Worm (Caenorhabditis elegans) whole organism, L1 larva: ENCODE results near the gene wrt-7.

Source experiments
- C16A3.4 ChIP-seq: fragments of 150-350 bp; optimal IDR thresholded peaks from 2 replicates; lab custom pipeline; 2014; ENCODE audit warnings: missing biosample characterization, missing genetic modification characterization
- C34B4.2 ChIP-seq: sonication (generic microtip); optimal IDR thresholded peaks from 2 replicates; lab custom pipeline; 2017; ENCODE audit warnings: mild to moderate bottlenecking, missing genetic modification characterization, missing compliant biosample characterization
- ama-1 ChIP-seq: fragments of 150-350 bp; optimal IDR thresholded peaks from 2 replicates; lab custom pipeline; 2014
- blmp-1 ChIP-seq: fragments of 150-350 bp; optimal IDR thresholded peaks from 2 replicates; lab custom pipeline; 2014; ENCODE audit warnings: missing biosample characterization, missing genetic modification characterization
- ceh-63 ChIP-seq: fragments of 200-800 bp; sonication (Bioruptor generic); optimal IDR thresholded peaks from 2 replicates; lab custom pipeline; 2018; ENCODE audit warnings: mild to moderate bottlenecking, missing genetic modification characterization, missing compliant biosample characterization
- ceh-8 ChIP-seq: fragments of 200-800 bp; sonication (Bioruptor generic); optimal IDR thresholded peaks from 2 replicates; lab custom pipeline; 2018; ENCODE audit warnings: mild to moderate bottlenecking, missing genetic modification characterization, moderate library complexity, missing compliant biosample characterization
- ceh-90 ChIP-seq: sonication (generic microtip); optimal IDR thresholded peaks from 2 replicates; lab custom pipeline; 2016; ENCODE audit warnings: missing genetic modification characterization, missing compliant biosample characterization
- ces-1 ChIP-seq: fragments of 150-350 bp; optimal IDR thresholded peaks from 2 replicates; lab custom pipeline; 2014; ENCODE audit warnings: missing biosample characterization, missing genetic modification reagents, missing genetic modification characterization
- efl-1 ChIP-seq, 4 experiments: fragments of 150-350 bp; optimal IDR thresholded peaks in 3 of 4; peaks in 1 of 4; 1 replicate in 1 of 4; 2 replicates in 3 of 4; lab custom pipeline; 2014; ENCODE audit warnings: missing biosample characterization in 2 of 4, missing genetic modification characterization in 2 of 4, missing genetic modification reagents in 2 of 4
- elt-3 ChIP-seq, 6 experiments: fragments of 150-350 bp in 1 of 6; sonication (generic microtip); optimal IDR thresholded peaks; 2 replicates each; lab custom pipeline; 2017 to 2018; ENCODE audit warnings: missing biosample characterization in 6 of 6, missing genetic modification characterization in 6 of 6, inconsistent platforms in 1 of 6
- fkh-10 ChIP-seq: sonication (generic microtip); optimal IDR thresholded peaks from 2 replicates; lab custom pipeline; 2017; ENCODE audit warnings: missing biosample characterization, missing genetic modification reagents, missing genetic modification characterization
- fkh-4 ChIP-seq: sonication (generic microtip); optimal IDR thresholded peaks from 2 replicates; lab custom pipeline; 2016; ENCODE audit warnings: missing compliant biosample characterization, missing genetic modification characterization, borderline replicate concordance
- fkh-8 ChIP-seq: sonication (generic microtip); optimal IDR thresholded peaks from 2 replicates; lab custom pipeline; 2016; ENCODE audit warnings: mild to moderate bottlenecking, missing genetic modification characterization, missing compliant biosample characterization
- hlh-17 ChIP-seq: fragments of 200-800 bp; sonication (Bioruptor generic); optimal IDR thresholded peaks from 2 replicates; lab custom pipeline; 2018; ENCODE audit warnings: missing genetic modification characterization, mild to moderate bottlenecking, missing compliant biosample characterization, moderate library complexity, borderline replicate concordance
- jun-1 ChIP-seq: fragments of 150-350 bp; optimal IDR thresholded peaks from 2 replicates; lab custom pipeline; 2014; ENCODE audit warnings: missing biosample characterization, missing genetic modification reagents, missing genetic modification characterization
- lin-15B ChIP-seq: fragments of 150-350 bp; sonication (generic microtip); optimal IDR thresholded peaks from 3 replicates; lab custom pipeline; 2014; ENCODE audit warnings: missing biosample characterization, missing genetic modification characterization
- lin-35 ChIP-seq, 2 experiments: fragments of 150-350 bp; optimal IDR thresholded peaks; 2 replicates each; lab custom pipeline; 2014; ENCODE audit warnings: missing biosample characterization in 2 of 2, missing genetic modification characterization in 2 of 2, missing genetic modification reagents in 2 of 2
- lir-3 ChIP-seq: sonication (generic microtip); optimal IDR thresholded peaks from 2 replicates; lab custom pipeline; 2016; ENCODE audit warnings: mild to moderate bottlenecking, missing genetic modification characterization, moderate library complexity, missing compliant biosample characterization; ENCODE audit not compliant: poor library complexity
- lsy-2 ChIP-seq, 2 experiments: fragments of 150-350 bp; optimal IDR thresholded peaks; 2 replicates each; lab custom pipeline; 2014; ENCODE audit warnings: missing biosample characterization in 2 of 2, missing genetic modification characterization in 2 of 2
- mab-9 ChIP-seq: fragments of 200-800 bp; sonication (Bioruptor generic); IDR thresholded peaks from 2 replicates; pipeline ENCODE4 v1.3.6; 2022; ENCODE audit warnings: missing genetic modification reagents, missing genetic modification characterization, missing compliant biosample characterization
- mdl-1 ChIP-seq, 2 experiments: fragments of 150-350 bp; optimal IDR thresholded peaks; 2 replicates each; lab custom pipeline; 2014 to 2017; ENCODE audit warnings: missing biosample characterization in 2 of 2, missing genetic modification characterization in 2 of 2, inconsistent platforms in 1 of 2
- nhr-11 ChIP-seq: fragments of 150-350 bp; optimal IDR thresholded peaks from 2 replicates; lab custom pipeline; 2014; ENCODE audit warnings: missing biosample characterization, missing genetic modification characterization
- nhr-12 ChIP-seq: sonication (generic microtip); optimal IDR thresholded peaks from 2 replicates; lab custom pipeline; 2017; ENCODE audit warnings: missing biosample characterization, missing genetic modification characterization
- nhr-20 ChIP-seq: sonication (generic microtip); optimal IDR thresholded peaks from 2 replicates; lab custom pipeline; 2016; ENCODE audit warnings: mild to moderate bottlenecking, missing genetic modification characterization, missing compliant biosample characterization
- nhr-237 ChIP-seq: fragments of 150-350 bp; optimal IDR thresholded peaks from 2 replicates; lab custom pipeline; 2014; ENCODE audit warnings: missing biosample characterization, missing genetic modification characterization
- nhr-47 ChIP-seq: sonication (generic microtip); optimal IDR thresholded peaks from 2 replicates; lab custom pipeline; 2016; ENCODE audit warnings: mild to moderate bottlenecking, missing genetic modification characterization, moderate library complexity, missing compliant biosample characterization
- nhr-76 ChIP-seq: sonication (generic microtip); optimal IDR thresholded peaks from 2 replicates; lab custom pipeline; 2017; ENCODE audit warnings: missing biosample characterization, missing genetic modification characterization
- nhr-90 ChIP-seq: sonication (generic microtip); optimal IDR thresholded peaks from 2 replicates; lab custom pipeline; 2016; ENCODE audit warnings: mild to moderate bottlenecking, missing genetic modification characterization, missing compliant biosample characterization; ENCODE audit not compliant: poor library complexity
- pax-3 ChIP-seq: fragments of 200-800 bp; sonication (Bioruptor generic); optimal IDR thresholded peaks from 2 replicates; lab custom pipeline; 2018; ENCODE audit warnings: mild to moderate bottlenecking, missing genetic modification characterization, moderate library complexity, missing compliant biosample characterization
- pqm-1 ChIP-seq: sonication (generic microtip); optimal IDR thresholded peaks from 3 replicates; lab custom pipeline; 2017; ENCODE audit warnings: missing biosample characterization, missing genetic modification characterization
- skn-1 ChIP-seq: fragments of 150-350 bp; optimal IDR thresholded peaks from 2 replicates; lab custom pipeline; 2014; ENCODE audit warnings: missing biosample characterization, missing genetic modification characterization
- sox-4 ChIP-seq: sonication (generic microtip); optimal IDR thresholded peaks from 2 replicates; lab custom pipeline; 2016; ENCODE audit warnings: missing genetic modification characterization, missing compliant biosample characterization
- sptf-1 ChIP-seq: fragments of 150-350 bp; optimal IDR thresholded peaks from 2 replicates; lab custom pipeline; 2014; ENCODE audit warnings: missing biosample characterization, missing genetic modification characterization
- swsn-7 ChIP-seq: sonication (generic microtip); optimal IDR thresholded peaks from 2 replicates; lab custom pipeline; 2016; ENCODE audit warnings: missing genetic modification characterization, missing compliant biosample characterization
- unc-30 ChIP-seq: sonication (generic microtip); optimal IDR thresholded peaks from 2 replicates; lab custom pipeline; 2017; ENCODE audit warnings: missing biosample characterization, missing genetic modification characterization
- vab-15 ChIP-seq: sonication (generic microtip); optimal IDR thresholded peaks from 2 replicates; lab custom pipeline; 2017; ENCODE audit warnings: missing genotype, mild to moderate bottlenecking, missing genetic modification characterization, missing compliant biosample characterization
- zag-1 ChIP-seq: fragments of 150-350 bp; optimal IDR thresholded peaks from 2 replicates; lab custom pipeline; 2014; ENCODE audit warnings: missing biosample characterization, missing genetic modification characterization
- zip-4 ChIP-seq: fragments of 200-800 bp; sonication (Bioruptor generic); optimal IDR thresholded peaks from 2 replicates; lab custom pipeline; 2018; ENCODE audit warnings: mild to moderate bottlenecking, missing genetic modification characterization, moderate library complexity, missing compliant biosample characterization

wrt-7 gene

ce11 chrV:15377903-15378302 is 40.6 kb upstream of the wrt-7 start, which contains the start of gene srh-122:
srh-122 (minus strand) TSS chrV:15378003.
- TF ChIP-seq nhr-76 (tag; lab: Kevin White, UChicago) (no peak), lin-35 (GFP tag; optimal IDR thresholded peaks at IDR 0.05; lab: Kevin White, UChicago) (no peak), nhr-20 (tag; lab: Kevin White, UChicago) (no peak), nhr-11 (tag; lab: Kevin White, UChicago) (no peak), ceh-8 (no peak), mdl-1 (tag; optimal IDR thresholded peaks at IDR 0.05; lab: Kevin White, UChicago) (no peak), lsy-2 (tag; optimal IDR thresholded peaks at IDR 0.05; lab: Kevin White, UChicago) (no peak), C16A3.4 (tag; lab: Kevin White, UChicago) (no peak), skn-1 (no peak), efl-1 (optimal IDR thresholded peaks at IDR 0.05; lab: Kevin White, UChicago) (no peak), efl-1 (GFP tag; optimal IDR thresholded peaks at IDR 0.05 in 1 of 2; lab: Kevin White, UChicago) (no peak), ces-1 (GFP tag; lab: Kevin White, UChicago) (no peak), lin-15B (no peak), fkh-4 (tag; lab: Kevin White, UChicago) (no peak), ama-1 (no peak), unc-30 (tag; lab: Kevin White, UChicago) (no peak), C34B4.2 (no peak), jun-1 (tag; lab: Kevin White, UChicago) (no peak), fkh-8 (tag; lab: Kevin White, UChicago) (no peak)

DNA sequence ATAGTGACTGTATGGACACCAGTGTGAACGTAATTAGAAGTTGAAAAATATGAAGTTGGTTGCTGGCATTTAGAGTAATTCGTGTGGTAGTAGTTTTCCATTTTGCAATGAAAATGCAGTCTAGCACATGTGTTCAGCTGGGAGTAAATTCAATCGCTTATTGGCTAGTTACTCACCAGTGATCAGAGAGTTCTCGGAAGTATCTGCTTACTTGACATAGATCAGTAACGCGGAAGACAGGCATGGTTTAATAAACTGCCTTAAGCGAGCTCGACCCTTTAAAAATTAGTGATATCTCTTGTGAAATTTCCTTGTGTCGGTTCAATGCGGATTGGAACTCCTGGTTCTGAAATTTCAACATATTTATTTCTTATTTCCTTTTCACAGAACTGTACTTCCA is 38.9 kb upstream of the wrt-7 start, which contains the start of gene srh-52:
TSS of gene srh-52 (minus strand) at position 101 of the 400 bp plus-strand sequence.
- TF ChIP-seq lir-3, result no peak
- no peak for TF ChIP-seq hlh-17 (GFP tag; lab: Kevin White, UChicago)
- TF ChIP-seq pqm-1, result no peak
- no peak for TF ChIP-seq zag-1 (tag; lab: Kevin White, UChicago)
- no peak for TF ChIP-seq mab-9 (GFP tag; lab: Robert Waterston, UW)
- no peak for TF ChIP-seq elt-3 (tag; optimal IDR thresholded peaks at IDR 0.05; lab: Kevin White, UChicago)
- TF ChIP-seq ceh-90 (tag; lab: Kevin White, UChicago), result no peak
- TF ChIP-seq lin-15B, result no peak
- no peak for TF ChIP-seq pax-3 (tag; lab: Kevin White, UChicago)
- TF ChIP-seq sptf-1 (tag; lab: Kevin White, UChicago), result no peak
- TF ChIP-seq ceh-63 (GFP tag; lab: Kevin White, UChicago), result no peak

ce11 chrV:15369707-15370106 is 32.4 kb upstream of the wrt-7 start, which contains the start of gene nhr-269:
nhr-269 (minus strand) TSS chrV:15369807.
- no peak for TF ChIP-seq blmp-1 (tag; lab: Kevin White, UChicago)
- no peak for TF ChIP-seq ces-1 (GFP tag; lab: Kevin White, UChicago)
- TF ChIP-seq lsy-2 (tag; optimal IDR thresholded peaks at IDR 0.05; lab: Kevin White, UChicago), result no peak
- no peak for TF ChIP-seq nhr-90 (tag; lab: Kevin White, UChicago)
- no peak for TF ChIP-seq sox-4 (tag; lab: Kevin White, UChicago)
- TF ChIP-seq nhr-47 (tag; lab: Kevin White, UChicago), result no peak
- TF ChIP-seq vab-15 (tag; lab: Kevin White, UChicago), result no peak
- TF ChIP-seq swsn-7 (tag; lab: Kevin White, UChicago), result no peak
- no peak for TF ChIP-seq lin-15B
- no peak for TF ChIP-seq zip-4 (GFP tag; lab: Kevin White, UChicago)
- no peak for TF ChIP-seq mab-9 (GFP tag; lab: Robert Waterston, UW)
- TF ChIP-seq elt-3 (tag; optimal IDR thresholded peaks at IDR 0.05; lab: Kevin White, UChicago), result no peak
- TF ChIP-seq jun-1 (tag; lab: Kevin White, UChicago), result no peak
- TF ChIP-seq nhr-20 (tag; lab: Kevin White, UChicago), result no peak
- TF ChIP-seq hlh-17 (GFP tag; lab: Kevin White, UChicago), result no peak

DNA sequence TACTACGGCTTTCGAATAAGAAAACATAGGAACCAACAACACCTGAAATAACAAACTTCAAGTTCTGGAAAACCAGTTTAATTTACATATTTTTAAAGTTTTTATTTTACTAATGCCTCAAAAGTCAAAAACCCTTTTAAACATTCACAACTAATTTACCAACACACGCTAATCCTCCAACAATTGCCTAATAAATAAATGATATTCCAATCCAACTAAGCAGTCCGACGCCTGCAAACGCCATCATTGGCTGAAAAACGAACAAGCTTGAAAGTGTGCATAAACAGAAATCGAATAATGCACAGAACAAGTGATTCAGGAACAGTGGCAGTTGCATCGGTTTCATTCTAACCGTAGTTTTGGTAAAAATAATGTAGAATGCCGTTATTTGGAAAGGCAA is 30.5 kb upstream of the wrt-7 start:
- no peak for TF ChIP-seq nhr-12 (tag; lab: Kevin White, UChicago)
- no peak for TF ChIP-seq fkh-10 (GFP tag; lab: Kevin White, UChicago)
- no peak for TF ChIP-seq nhr-237 (tag; lab: Kevin White, UChicago)
